Fruit fly (Drosophila melanogaster) whole organism, wandering third instar larva: Measurements from ENCODE around the gene Best3.

Experiments
- Abd-B ChIP-seq: fragments of >200 bp; optimal IDR thresholded peaks from 2 replicates; lab custom pipeline; 2017; ENCODE audit warnings: missing biosample characterization, missing genetic modification characterization
- CG32264 ChIP-seq: fragments of 200-800 bp; sonication (Bioruptor generic); optimal IDR thresholded peaks from 2 replicates; lab custom pipeline; 2016; ENCODE audit warnings: missing biosample characterization, missing genetic modification characterization
- CrebA ChIP-seq: fragments of 200-800 bp; sonication (Bioruptor generic); optimal IDR thresholded peaks from 2 replicates; lab custom pipeline; 2016; ENCODE audit warnings: missing biosample characterization, mild to moderate bottlenecking, missing genetic modification characterization, borderline replicate concordance
- Dif ChIP-seq: fragments of 200-275, 200-300 bp; sonication (Bioruptor generic); optimal IDR thresholded peaks from 2 replicates; lab custom pipeline; 2018; ENCODE audit warnings: missing biosample characterization, missing genetic modification characterization; ENCODE audit not compliant: partially characterized antibody
- HLH106 ChIP-seq: fragments of 200-800 bp; optimal IDR thresholded peaks from 3 replicates; lab custom pipeline; 2019; ENCODE audit warnings: missing biosample characterization, mild to moderate bottlenecking, missing genetic modification characterization, moderate library complexity
- Hnf4 ChIP-seq: fragments of 200-800 bp; sonication (Bioruptor generic); optimal IDR thresholded peaks from 2 replicates; lab custom pipeline; 2016; ENCODE audit warnings: missing biosample characterization, mild to moderate bottlenecking, missing genetic modification characterization
- Hr78 ChIP-seq: fragments of >200 bp; optimal IDR thresholded peaks from 2 replicates; lab custom pipeline; 2017; ENCODE audit warnings: missing biosample characterization, missing genetic modification characterization
- Hr83 ChIP-seq: fragments of 200-300 bp; sonication (Bioruptor generic); optimal IDR thresholded peaks from 2 replicates; lab custom pipeline; 2016; ENCODE audit warnings: missing biosample characterization, mild to moderate bottlenecking, missing genetic modification characterization, moderate library complexity; ENCODE audit not compliant: poor library complexity, severe bottlenecking
- Mio ChIP-seq: sonication (Bioruptor generic); optimal IDR thresholded peaks from 2 replicates; lab custom pipeline; 2016; ENCODE audit warnings: missing biosample characterization, missing genetic modification characterization
- Myc ChIP-seq: fragments of >200 bp; optimal IDR thresholded peaks from 2 replicates; lab custom pipeline; 2017
- N ChIP-seq: fragments of >200 bp; optimal IDR thresholded peaks from 2 replicates; lab custom pipeline; 2018; ENCODE audit warnings: missing biosample characterization, missing external identifiers, missing genetic modification characterization
- OdsH ChIP-seq: fragments of 200-800 bp; sonication (Bioruptor generic); optimal IDR thresholded peaks from 2 replicates; lab custom pipeline; 2016; ENCODE audit warnings: missing biosample characterization, mild to moderate bottlenecking, missing genetic modification characterization
- Rel ChIP-seq, 2 experiments: fragments of 200-800 bp; sonication (Bioruptor generic) in 1 of 2; optimal IDR thresholded peaks; 2 replicates in 1 of 2; 3 replicates in 1 of 2; lab custom pipeline; 2016 to 2019; ENCODE audit warnings: mild to moderate bottlenecking in 2 of 2, missing biosample characterization in 2 of 2, missing genetic modification characterization in 2 of 2, moderate library complexity in 1 of 2
- Vsx2 ChIP-seq: fragments of 200-300, 225-300 bp; sonication (Bioruptor generic); optimal IDR thresholded peaks from 2 replicates; lab custom pipeline; 2018; ENCODE audit warnings: missing biosample characterization, missing genetic modification characterization; ENCODE audit not compliant: partially characterized antibody
- br ChIP-seq: fragments of 200-800 bp; sonication (Bioruptor generic); optimal IDR thresholded peaks from 2 replicates; lab custom pipeline; 2016; ENCODE audit warnings: missing biosample characterization, missing genetic modification characterization
- brk ChIP-seq: fragments of 200-800 bp; sonication (Bioruptor generic); optimal IDR thresholded peaks from 2 replicates; lab custom pipeline; 2016; ENCODE audit warnings: missing biosample characterization, mild to moderate bottlenecking, missing genetic modification characterization
- dl ChIP-seq, 2 experiments: fragments of 175-275, 200-275 bp in 1 of 2; fragments of 200-275 bp in 1 of 2; sonication (Bioruptor generic); optimal IDR thresholded peaks; lab custom pipeline; 2018; ENCODE audit warnings: mild to moderate bottlenecking in 2 of 2, missing biosample characterization in 2 of 2, missing genetic modification characterization in 2 of 2, moderate library complexity in 2 of 2; ENCODE audit not compliant: partially characterized antibody in 2 of 2, insufficient read depth in 1 of 2
- dmrt93B ChIP-seq: fragments of 200-800 bp; sonication (Bioruptor generic); optimal IDR thresholded peaks from 2 replicates; lab custom pipeline; 2018; ENCODE audit warnings: missing biosample characterization, mild to moderate bottlenecking, missing genetic modification characterization
- dsf ChIP-seq: sonication (Bioruptor generic); optimal IDR thresholded peaks from 2 replicates; lab custom pipeline; 2016; ENCODE audit warnings: missing biosample characterization, missing genetic modification characterization, borderline replicate concordance
- ey ChIP-seq: fragments of 200-800 bp; sonication (Bioruptor generic); optimal IDR thresholded peaks from 2 replicates; lab custom pipeline; 2016; ENCODE audit warnings: missing biosample characterization, missing genetic modification characterization
- h ChIP-seq: fragments of 200-800 bp; sonication (Bioruptor generic); optimal IDR thresholded peaks from 3 replicates; lab custom pipeline; 2016; ENCODE audit warnings: missing biosample characterization, mild to moderate bottlenecking, missing genetic modification characterization
- jim ChIP-seq: fragments of 175-275, 200-325 bp; sonication (Bioruptor generic); optimal IDR thresholded peaks from 2 replicates; lab custom pipeline; 2016; ENCODE audit warnings: missing biosample characterization, mild to moderate bottlenecking, missing genetic modification characterization
- lola ChIP-seq: fragments of >200 bp; optimal IDR thresholded peaks from 2 replicates; lab custom pipeline; 2017; ENCODE audit warnings: missing biosample characterization, missing genetic modification characterization
- pan ChIP-seq: fragments of >200 bp; optimal IDR thresholded peaks from 2 replicates; lab custom pipeline; 2017
- rgr ChIP-seq: fragments of 200-800 bp; sonication (Bioruptor generic); optimal IDR thresholded peaks from 3 replicates; lab custom pipeline; 2016; ENCODE audit warnings: missing biosample characterization, mild to moderate bottlenecking, missing genetic modification characterization
- sage ChIP-seq: fragments of 200-800 bp; sonication (Bioruptor generic); optimal IDR thresholded peaks from 2 replicates; lab custom pipeline; 2016; ENCODE audit warnings: missing biosample characterization, mild to moderate bottlenecking, missing genetic modification characterization
- sv ChIP-seq: fragments of 200-800 bp; sonication (Bioruptor generic); optimal IDR thresholded peaks from 3 replicates; lab custom pipeline; 2016; ENCODE audit warnings: missing biosample characterization, missing genetic modification characterization
- usp ChIP-seq: fragments of >200 bp; optimal IDR thresholded peaks from 2 replicates; lab custom pipeline; 2017; ENCODE audit warnings: missing biosample characterization, missing genetic modification characterization
- woc ChIP-seq: sonication (Bioruptor generic); optimal IDR thresholded peaks from 2 replicates; lab custom pipeline; 2016; ENCODE audit warnings: missing biosample characterization, mild to moderate bottlenecking, missing genetic modification characterization

Gene Best3

DNA sequence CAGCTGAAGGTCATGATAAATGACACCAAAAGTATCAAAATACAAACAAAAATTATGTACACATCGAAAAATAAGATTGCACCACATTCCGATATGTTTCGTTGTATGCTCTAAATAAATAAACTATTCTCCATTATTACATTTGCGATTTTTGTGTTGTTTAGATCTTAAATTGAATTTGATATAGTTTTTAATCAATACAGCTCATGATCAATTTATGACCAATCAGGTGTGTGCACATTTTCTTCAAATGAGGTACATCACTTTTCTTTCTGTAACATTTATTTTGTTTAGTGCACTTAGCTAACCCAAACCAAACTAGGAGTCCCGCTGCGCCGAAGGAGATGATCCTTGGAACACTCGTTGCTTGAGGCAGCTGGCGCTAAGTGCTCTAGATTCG is 17.7 kb upstream of the Best3 start:
- TF ChIP-seq Myc (lab: Kevin White, UChicago), result no peak
- no peak for TF ChIP-seq dl (GFP tag; optimal IDR thresholded peaks at IDR 0.05; lab: Kevin White, UChicago; ENCODE audit: insufficient read depth in 1 of 2, partially characterized antibody in 2 of 2)
- no peak for TF ChIP-seq sv (GFP tag; lab: Kevin White, UChicago)
- TF ChIP-seq Rel (GFP tag; optimal IDR thresholded peaks at IDR 0.05; lab: Kevin White, UChicago), result no peak
- no peak for TF ChIP-seq Rel (tag; optimal IDR thresholded peaks at IDR 0.05; lab: Kevin White, UChicago)
- TF ChIP-seq, all 38 proteins: peak for 0

DNA sequence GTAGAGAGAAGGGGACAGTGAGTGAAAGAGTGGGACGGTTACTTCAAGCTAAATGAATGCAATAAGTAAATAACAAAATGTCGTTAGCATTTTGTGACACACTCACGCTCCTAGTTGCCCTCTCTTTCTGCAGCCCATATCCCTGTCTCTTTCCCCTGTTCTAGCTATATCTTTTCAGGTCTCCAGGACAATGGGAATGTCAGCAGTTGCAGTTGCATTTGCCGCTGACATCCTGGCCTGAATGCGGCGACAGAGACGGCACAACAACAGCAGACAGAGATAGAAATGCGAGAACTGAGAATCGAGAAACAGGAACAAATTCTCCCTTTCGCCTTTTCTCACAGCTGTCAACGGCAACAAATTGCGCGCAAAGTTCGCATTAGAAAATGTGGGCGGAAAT is 12.8 kb upstream of the Best3 start:
- no peak for TF ChIP-seq Rel (GFP tag; optimal IDR thresholded peaks at IDR 0.05; lab: Kevin White, UChicago)
- TF ChIP-seq Rel (tag; optimal IDR thresholded peaks at IDR 0.05; lab: Kevin White, UChicago), result no peak
- no peak for TF ChIP-seq dl (GFP tag; optimal IDR thresholded peaks at IDR 0.05; lab: Kevin White, UChicago; ENCODE audit: insufficient read depth in 1 of 2, partially characterized antibody in 2 of 2)

DNA sequence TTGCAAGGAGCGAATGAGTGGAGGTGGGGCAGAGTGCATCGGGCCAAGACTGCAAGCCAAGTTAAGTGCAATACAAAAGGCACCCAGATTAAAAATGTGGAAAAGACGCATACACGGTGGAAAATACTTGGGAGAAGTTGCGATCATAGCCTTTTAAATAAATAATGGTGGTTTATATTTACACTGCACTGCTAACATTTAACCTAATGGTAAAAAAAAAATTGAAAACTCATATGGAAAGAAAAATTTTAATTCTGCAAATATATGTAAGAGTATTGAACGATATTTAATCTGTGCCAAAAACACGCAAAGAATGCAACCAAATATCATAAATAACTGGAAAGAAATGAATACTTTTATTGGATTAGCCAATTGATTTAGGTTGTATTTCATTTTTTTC is 12.4 kb upstream of the Best3 start:
- TF ChIP-seq Hr78 (GFP tag; lab: Kevin White, UChicago), result no peak

- TF ChIP-seq CrebA (GFP tag; lab: Kevin White, UChicago) (no peak), lola (GFP tag; lab: Kevin White, UChicago) (no peak), Hr83 (GFP tag; lab: Kevin White, UChicago) (no peak), Myc (lab: Kevin White, UChicago) (no peak), ey (GFP tag; lab: Kevin White, UChicago) (no peak), HLH106 (tag; lab: Kevin White, UChicago) (no peak), Hnf4 (no peak), br (GFP tag; lab: Kevin White, UChicago) (no peak), woc (GFP tag; lab: Kevin White, UChicago) (no peak), sv (GFP tag; lab: Kevin White, UChicago) (no peak), dsf (GFP tag; lab: Kevin White, UChicago) (no peak), h (GFP tag; lab: Kevin White, UChicago) (no peak), Mio (no peak), N (GFP tag; lab: Kevin White, UChicago) (no peak), CG32264 (no peak), Rel (GFP tag; optimal IDR thresholded peaks at IDR 0.05; lab: Kevin White, UChicago) (no peak), Rel (tag; optimal IDR thresholded peaks at IDR 0.05; lab: Kevin White, UChicago) (no peak), OdsH (GFP tag; lab: Kevin White, UChicago) (no peak)
These were observed 12.0 kb upstream of the Best3 start for dm6 chr3L:15314539-15314938.

dm6 chr3L:15311457-15312368 is 9.1 kb upstream of the Best3 start:
- TF ChIP-seq CG32264 (no peak), ey (GFP tag; lab: Kevin White, UChicago) (no peak), jim (GFP tag; lab: Kevin White, UChicago) (no peak), dsf (GFP tag; lab: Kevin White, UChicago) (no peak), rgr (GFP tag; lab: Kevin White, UChicago) (no peak), Vsx2 (GFP tag; lab: Kevin White, UChicago) (no peak), Rel (GFP tag; optimal IDR thresholded peaks at IDR 0.05; lab: Kevin White, UChicago) (no peak), Rel (tag; optimal IDR thresholded peaks at IDR 0.05; lab: Kevin White, UChicago) (no peak), usp (GFP tag; lab: Kevin White, UChicago) (no peak), N (GFP tag; lab: Kevin White, UChicago) (no peak), h (GFP tag; lab: Kevin White, UChicago) (no peak), Dif (GFP tag; lab: Kevin White, UChicago) (no peak), Myc (lab: Kevin White, UChicago) (no peak), HLH106 (tag; lab: Kevin White, UChicago) (no peak), dl (GFP tag; optimal IDR thresholded peaks at IDR 0.05; lab: Kevin White, UChicago; ENCODE audit: insufficient read depth in 1 of 2, partially characterized antibody in 2 of 2) (no peak)

DNA sequence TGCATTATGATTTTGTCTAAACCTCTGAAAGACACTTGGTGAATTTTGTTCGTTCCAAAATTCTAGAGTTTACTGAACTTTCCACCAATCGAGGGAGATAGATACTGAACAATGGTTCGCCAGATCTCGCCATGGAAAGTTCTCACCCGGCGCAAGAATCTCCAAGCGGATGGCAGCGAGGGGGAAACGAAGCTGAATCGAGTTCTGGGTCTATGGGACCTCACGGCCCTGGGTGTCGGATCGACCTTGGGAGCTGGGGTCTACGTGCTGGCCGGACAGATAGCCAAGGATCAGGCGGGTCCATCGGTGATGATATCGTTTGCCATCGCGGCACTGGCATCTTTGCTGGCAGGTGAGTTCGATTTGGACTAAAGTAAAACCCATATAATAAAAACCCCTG is 3.9 kb upstream of the Best3 start:
- TF ChIP-seq Abd-B (GFP tag; lab: Kevin White, UChicago), result no peak
- no peak for TF ChIP-seq dmrt93B
- TF ChIP-seq usp (GFP tag; lab: Kevin White, UChicago), result no peak
- no peak for TF ChIP-seq brk (GFP tag; lab: Kevin White, UChicago)
- TF ChIP-seq pan (lab: Kevin White, UChicago), result no peak
- no peak for TF ChIP-seq sage (GFP tag; lab: Kevin White, UChicago)
- TF ChIP-seq dsf (GFP tag; lab: Kevin White, UChicago), result no peak
- no peak for TF ChIP-seq h (GFP tag; lab: Kevin White, UChicago)
- TF ChIP-seq OdsH (GFP tag; lab: Kevin White, UChicago), result no peak
- no peak for TF ChIP-seq Hr83 (GFP tag; lab: Kevin White, UChicago)
- TF ChIP-seq HLH106 (tag; lab: Kevin White, UChicago), result no peak
